Worm (Caenorhabditis elegans) whole organism, L4/young adult: Measurements from ENCODE around the gene F15H10.10.

ENCODE experiments used
- W03F9.2 ChIP-seq: fragments of 150-350 bp; optimal IDR thresholded peaks from 2 replicates; lab custom pipeline; 2014; ENCODE audit warnings: missing biosample characterization, missing genetic modification characterization
- dao-5 ChIP-seq: sonication (generic microtip); optimal IDR thresholded peaks from 2 replicates; lab custom pipeline; 2016; ENCODE audit warnings: missing genotype, missing genetic modification characterization, moderate library complexity, missing compliant biosample characterization
- him-1 ChIP-seq: sonication (generic microtip); optimal IDR thresholded peaks from 2 replicates; lab custom pipeline; 2016; ENCODE audit warnings: missing genotype, missing genetic modification reagents, missing genetic modification characterization, missing compliant biosample characterization

DNA sequence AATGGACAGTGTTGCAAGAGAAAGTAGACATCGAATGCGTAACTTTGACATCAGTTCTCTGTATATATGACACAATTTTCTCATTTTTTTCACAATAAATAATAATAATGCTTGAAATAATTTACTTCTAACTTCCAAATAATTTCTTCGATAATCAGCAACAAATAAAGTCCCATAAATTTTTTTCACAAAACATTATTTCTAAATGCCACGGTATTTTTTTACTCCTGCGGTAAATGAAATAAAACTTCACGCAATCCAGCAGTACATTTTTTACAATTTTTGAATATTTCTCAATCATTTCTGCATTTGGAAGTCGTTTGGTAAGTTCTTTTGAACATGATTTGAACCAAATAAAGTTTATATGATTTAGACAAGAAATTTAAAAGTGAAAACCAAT, 32.9 kb downstream of the F15H10.10 start, which contains the start of gene spe-10:
- TF ChIP-seq him-1 (no peak), dao-5 (no peak), W03F9.2 (tag; lab: Kevin White, UChicago) (no peak)
